Fruit fly (Drosophila melanogaster) whole organism, embryonic: ENCODE data around the gene Gr93d.

Experiments used
- CG11723 ChIP-seq: fragments of 200-800 bp; sonication (Bioruptor generic); optimal IDR thresholded peaks from 2 replicates; lab custom pipeline; 2017; ENCODE audit warnings: missing biosample characterization, mild to moderate bottlenecking, missing genetic modification characterization
- CG17829 ChIP-seq: fragments of 200-800 bp; optimal IDR thresholded peaks from 2 replicates; lab custom pipeline; 2019; ENCODE audit warnings: missing biosample characterization, mild to moderate bottlenecking, missing genetic modification characterization, moderate library complexity
- CG2678 ChIP-seq: fragments of 200-800 bp; sonication (Bioruptor generic); optimal IDR thresholded peaks from 3 replicates; lab custom pipeline; 2019; ENCODE audit warnings: missing biosample characterization, mild to moderate bottlenecking, missing genetic modification characterization, moderate library complexity
- CG2712 ChIP-seq: fragments of 200-800 bp; optimal IDR thresholded peaks from 3 replicates; lab custom pipeline; 2019; ENCODE audit warnings: missing biosample characterization, mild to moderate bottlenecking, missing genetic modification characterization, moderate library complexity
- CG3281 ChIP-seq: fragments of 200-800 bp; sonication (Bioruptor generic); optimal IDR thresholded peaks from 3 replicates; lab custom pipeline; 2017; ENCODE audit warnings: missing biosample characterization, mild to moderate bottlenecking, missing genetic modification characterization
- CG4820 ChIP-seq: fragments of 200-800 bp; sonication (Bioruptor generic); optimal IDR thresholded peaks from 3 replicates; lab custom pipeline; 2016; ENCODE audit warnings: missing biosample characterization, missing genetic modification characterization
- CG5245 ChIP-seq: fragments of 200-800 bp; sonication (Bioruptor generic); optimal IDR thresholded peaks from 3 replicates; lab custom pipeline; 2016; ENCODE audit warnings: missing biosample characterization, missing genetic modification characterization
- CG6254 ChIP-seq: fragments of 200-800 bp; sonication (Bioruptor generic); optimal IDR thresholded peaks from 3 replicates; lab custom pipeline; 2017; ENCODE audit warnings: mild to moderate bottlenecking, missing biosample characterization, missing genetic modification reagents, missing genetic modification characterization
- CG7357 ChIP-seq: fragments of 200-800 bp; sonication (Bioruptor generic); IDR thresholded peaks from 3 replicates; pipeline ENCODE4 v1.3.6; 2022; ENCODE audit warnings: missing biosample characterization, missing genetic modification characterization
- CG7556 ChIP-seq: fragments of 200-800 bp; sonication (Bioruptor generic); optimal IDR thresholded peaks from 2 replicates; lab custom pipeline; 2017; ENCODE audit warnings: missing biosample characterization, mild to moderate bottlenecking, missing genetic modification characterization
- CG7928 ChIP-seq: fragments of 200-800 bp; sonication (Bioruptor generic); optimal IDR thresholded peaks from 2 replicates; lab custom pipeline; 2017; ENCODE audit warnings: missing biosample characterization, mild to moderate bottlenecking, missing genetic modification characterization
- CG7963 ChIP-seq: fragments of 200-800 bp; sonication (Bioruptor generic); IDR thresholded peaks from 3 replicates; pipeline ENCODE4 v1.3.6; 2022; ENCODE audit warnings: missing biosample characterization, missing genetic modification characterization; ENCODE audit not compliant: partially characterized antibody
- CG9437 ChIP-seq: fragments of 200-800 bp; sonication (Bioruptor generic); optimal IDR thresholded peaks from 2 replicates; lab custom pipeline; 2018; ENCODE audit warnings: missing biosample characterization, mild to moderate bottlenecking, missing genetic modification characterization
- CG9609 ChIP-seq: fragments of 200-800 bp; sonication (Bioruptor generic); optimal IDR thresholded peaks from 3 replicates; lab custom pipeline; 2016; ENCODE audit warnings: missing biosample characterization, missing genetic modification characterization
- CG9727 ChIP-seq: fragments of 200-800 bp; sonication (Bioruptor generic); optimal IDR thresholded peaks from 3 replicates; lab custom pipeline; 2017; ENCODE audit warnings: missing biosample characterization, mild to moderate bottlenecking, missing genetic modification characterization
- CG9817 ChIP-seq: fragments of 200-800 bp; sonication (Bioruptor generic); optimal IDR thresholded peaks from 2 replicates; lab custom pipeline; 2018; ENCODE audit warnings: missing biosample characterization, mild to moderate bottlenecking, missing genetic modification characterization, moderate library complexity
- D ChIP-seq, 2 experiments: fragments of 200-800 bp in 1 of 2; fragments of >200 bp in 1 of 2; sonication (Bioruptor generic) in 1 of 2; optimal IDR thresholded peaks; 2 replicates in 1 of 2; 3 replicates in 1 of 2; lab custom pipeline; 2017; ENCODE audit warnings: mild to moderate bottlenecking in 1 of 2, missing biosample characterization in 1 of 2, missing genetic modification characterization in 1 of 2, missing genetic modification reagents in 1 of 2
- E2f1 ChIP-seq: fragments of 200-800 bp; sonication (Bioruptor generic); IDR thresholded peaks from 2 replicates; pipeline ENCODE4 v1.3.6; 2022; ENCODE audit warnings: missing biosample characterization, missing genetic modification characterization
- ERR ChIP-seq: fragments of 200-800 bp; sonication (Bioruptor generic); optimal IDR thresholded peaks from 2 replicates; lab custom pipeline; 2016; ENCODE audit warnings: missing biosample characterization, missing genetic modification characterization
- Eip74EF ChIP-seq, 2 experiments: fragments of 200-800 bp in 1 of 2; fragments of >200 bp in 1 of 2; sonication (Bioruptor generic) in 1 of 2; optimal IDR thresholded peaks; 2 replicates each; lab custom pipeline; 2017 to 2019; ENCODE audit warnings: missing biosample characterization in 2 of 2, missing genetic modification characterization in 2 of 2, mild to moderate bottlenecking in 1 of 2, moderate library complexity in 1 of 2
- HHEX ChIP-seq: fragments of 200-800 bp; sonication (Bioruptor generic); optimal IDR thresholded peaks from 3 replicates; lab custom pipeline; 2017; ENCODE audit warnings: missing biosample characterization, mild to moderate bottlenecking, missing genetic modification characterization, missing genetic modification reagents
- Hmx ChIP-seq: fragments of 200-800 bp; sonication (Bioruptor generic); optimal IDR thresholded peaks from 2 replicates; lab custom pipeline; 2016; ENCODE audit warnings: missing biosample characterization, missing genetic modification characterization
- Hr51 ChIP-seq, 2 experiments: fragments of 200-800 bp; sonication (Bioruptor generic); optimal IDR thresholded peaks; 2 replicates in 1 of 2; 3 replicates in 1 of 2; lab custom pipeline; 2016 to 2018; ENCODE audit warnings: missing biosample characterization in 2 of 2, missing genetic modification characterization in 2 of 2, mild to moderate bottlenecking in 1 of 2, moderate library complexity in 1 of 2
- Med ChIP-seq: fragments of 200-800 bp; sonication (Bioruptor generic); peaks from one replicate; lab custom pipeline; 2016; ENCODE audit warnings: missing biosample characterization, missing genetic modification characterization, mild to moderate bottlenecking, inconsistent platforms, moderate library complexity
- NC2α ChIP-seq: fragments of 200-800 bp; sonication (Bioruptor generic); optimal IDR thresholded peaks from 2 replicates; lab custom pipeline; 2016; ENCODE audit warnings: missing biosample characterization, missing genetic modification characterization
- Pdp1 ChIP-seq, 2 experiments: fragments of 200-800 bp; sonication (Bioruptor generic); optimal IDR thresholded peaks; 3 replicates each; lab custom pipeline; 2016; ENCODE audit warnings: missing biosample characterization in 2 of 2, missing genetic modification characterization in 2 of 2, mild to moderate bottlenecking in 1 of 2, moderate library complexity in 1 of 2
- Ptx1 ChIP-seq: fragments of 200-800 bp; sonication (Bioruptor generic); IDR thresholded peaks from 2 replicates; pipeline ENCODE4 v1.3.6; 2022; ENCODE audit warnings: missing biosample characterization, missing genetic modification characterization
- Side ChIP-seq: fragments of 200-800 bp; sonication (Bioruptor generic); optimal IDR thresholded peaks from 2 replicates; lab custom pipeline; 2016; ENCODE audit warnings: missing biosample characterization, missing genetic modification characterization
- Sox102F ChIP-seq: fragments of 200-800 bp; sonication (Bioruptor generic); optimal IDR thresholded peaks from 2 replicates; lab custom pipeline; 2018; ENCODE audit warnings: missing biosample characterization, mild to moderate bottlenecking, missing genetic modification characterization, moderate library complexity
- Spps ChIP-seq: fragments of 200-800 bp; sonication (Bioruptor generic); optimal IDR thresholded peaks from 2 replicates; lab custom pipeline; 2018; ENCODE audit warnings: missing biosample characterization, mild to moderate bottlenecking, missing genetic modification characterization
- Ssrp ChIP-seq: fragments of 200-800 bp; sonication (Bioruptor generic); optimal IDR thresholded peaks from 2 replicates; lab custom pipeline; 2018; ENCODE audit warnings: missing biosample characterization, mild to moderate bottlenecking, missing genetic modification characterization, moderate library complexity
- Xrp1 ChIP-seq: fragments of 200-800 bp; sonication (Bioruptor generic); IDR thresholded peaks from 2 replicates; pipeline ENCODE4 v1.3.6; 2022; ENCODE audit warnings: missing biosample characterization, missing genetic modification characterization
- az2 ChIP-seq: fragments of 200-800 bp; sonication (Bioruptor generic); optimal IDR thresholded peaks from 3 replicates; lab custom pipeline; 2016; ENCODE audit warnings: missing biosample characterization, missing genetic modification characterization
- ci ChIP-seq: fragments of 200-800 bp; sonication (Bioruptor generic); IDR thresholded peaks from 3 replicates; pipeline ENCODE4 v1.3.6; 2022; ENCODE audit warnings: missing biosample characterization, missing genetic modification characterization
- dimm ChIP-seq: fragments of 200-800 bp; sonication (Bioruptor generic); IDR thresholded peaks from 2 replicates; pipeline ENCODE4 v1.3.6; 2022; ENCODE audit warnings: missing biosample characterization, missing genetic modification characterization
- gsb-n ChIP-seq: fragments of 200-800 bp; sonication (Bioruptor generic); optimal IDR thresholded peaks from 3 replicates; lab custom pipeline; 2018; ENCODE audit warnings: missing biosample characterization, mild to moderate bottlenecking, missing genetic modification characterization
- ind ChIP-seq: fragments of 200-800 bp; sonication (Bioruptor generic); optimal IDR thresholded peaks from 3 replicates; lab custom pipeline; 2016; ENCODE audit warnings: missing biosample characterization, missing genetic modification characterization
- lbe ChIP-seq: fragments of 200-800 bp; sonication (Bioruptor generic); optimal IDR thresholded peaks from 2 replicates; lab custom pipeline; 2016; ENCODE audit warnings: missing biosample characterization, mild to moderate bottlenecking, missing genetic modification characterization
- maf-S ChIP-seq: fragments of 200-800 bp; sonication (Bioruptor generic); optimal IDR thresholded peaks from 2 replicates; lab custom pipeline; 2016; ENCODE audit warnings: missing biosample characterization, missing genetic modification characterization
- nerfin-1 ChIP-seq: fragments of 200-800 bp; sonication (Bioruptor generic); optimal IDR thresholded peaks from 3 replicates; lab custom pipeline; 2019; ENCODE audit warnings: missing biosample characterization, mild to moderate bottlenecking, missing genetic modification characterization, moderate library complexity
- onecut ChIP-seq: fragments of 200-800 bp; sonication (Bioruptor generic); IDR thresholded peaks from 2 replicates; pipeline ENCODE4 v1.3.6; 2022; ENCODE audit warnings: missing biosample characterization, missing genetic modification characterization
- phol ChIP-seq: fragments of 200-800 bp; sonication (Bioruptor generic); optimal IDR thresholded peaks from 3 replicates; lab custom pipeline; 2018; ENCODE audit warnings: missing biosample characterization, mild to moderate bottlenecking, missing genetic modification characterization, moderate library complexity
- pnt ChIP-seq: fragments of 200-800 bp; sonication (Bioruptor generic); optimal IDR thresholded peaks from 3 replicates; lab custom pipeline; 2016; ENCODE audit warnings: missing biosample characterization, missing genetic modification characterization
- schlank ChIP-seq: fragments of 200-800 bp; sonication (Bioruptor generic); optimal IDR thresholded peaks from 2 replicates; lab custom pipeline; 2018; ENCODE audit warnings: missing biosample characterization, mild to moderate bottlenecking, missing genetic modification characterization
- sens ChIP-seq: fragments of 200-800 bp; sonication (Bioruptor generic); peaks from one replicate; lab custom pipeline; 2016; ENCODE audit warnings: missing biosample characterization, missing genetic modification characterization
- sens-2 ChIP-seq: fragments of 200-800 bp; sonication (Bioruptor generic); IDR thresholded peaks from 2 replicates; pipeline ENCODE4 v1.3.6; 2022; ENCODE audit warnings: missing biosample characterization, missing genetic modification characterization
- shn ChIP-seq: fragments of 200-800 bp; sonication (Bioruptor generic); optimal IDR thresholded peaks from 3 replicates; lab custom pipeline; 2016; ENCODE audit warnings: missing biosample characterization, missing genetic modification characterization
- so ChIP-seq: fragments of 200-800 bp; sonication (Bioruptor generic); IDR thresholded peaks from 3 replicates; pipeline ENCODE4 v1.3.6; 2022; ENCODE audit warnings: missing biosample characterization, missing genetic modification characterization
- tin ChIP-seq: fragments of 200-800 bp; sonication (Bioruptor generic); optimal IDR thresholded peaks from 3 replicates; lab custom pipeline; 2016; ENCODE audit warnings: missing biosample characterization, missing genetic modification characterization
- vfl ChIP-seq: fragments of 200-800 bp; sonication (Bioruptor generic); optimal IDR thresholded peaks from 2 replicates; lab custom pipeline; 2016; ENCODE audit warnings: missing biosample characterization, missing genetic modification characterization

Gene Gr93d

DNA sequence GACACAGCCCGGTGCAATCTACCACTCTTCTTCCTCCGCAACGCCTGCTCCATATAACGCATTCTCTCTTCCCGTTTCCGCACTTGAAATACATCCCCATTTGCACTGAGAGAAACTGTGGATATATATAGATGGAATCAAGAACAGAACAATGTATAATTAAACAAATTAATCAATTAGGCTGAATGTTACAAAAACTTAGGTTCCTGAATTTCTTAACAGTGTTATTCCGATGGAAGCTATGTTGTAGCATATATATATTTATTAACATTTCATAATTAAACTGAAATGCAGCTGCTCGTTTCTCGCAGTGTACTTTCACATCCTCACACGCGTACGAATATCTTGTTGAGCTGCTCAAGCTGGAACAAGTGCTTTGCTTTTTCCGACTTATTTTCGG is 13.1 kb upstream of the Gr93d start (continued):
- TF ChIP-seq onecut (GFP tag; lab: Robert Waterston, UW) (peak; percentile 33), schlank (tag; lab: Kevin White, UChicago) (no peak), HHEX (GFP tag; lab: Kevin White, UChicago) (peak; percentile 8), CG7357 (0 out of 3 replicates have a peak, but pooled peaks have one; percentile 45), nerfin-1 (tag; lab: Kevin White, UChicago) (peak; percentile 46), D (optimal IDR thresholded peaks at IDR 0.05; lab: Kevin White, UChicago) (no peak), D (GFP tag; optimal IDR thresholded peaks at IDR 0.05; lab: Kevin White, UChicago) (peak; percentile 55), Med (GFP tag; lab: Kevin White, UChicago) (peak; percentile 44), Pdp1 (GFP tag; optimal IDR thresholded peaks at IDR 0.05; lab: Kevin White, UChicago) (peak; percentile 12 to 34), CG4820 (GFP tag; lab: Kevin White, UChicago) (peak; percentile 2), Sox102F (GFP tag; lab: Kevin White, UChicago) (peak; percentile 57), so (GFP tag; lab: Robert Waterston, UW) (peak; percentile 35; the same call in 1 of the 3 replicates), CG9437 (GFP tag; lab: Kevin White, UChicago) (peak; percentile 40), lbe (GFP tag; lab: Kevin White, UChicago) (peak; percentile 87), shn (GFP tag; lab: Kevin White, UChicago) (peak; percentile 5), Hmx (GFP tag; lab: Kevin White, UChicago) (no peak), Eip74EF (GFP tag; optimal IDR thresholded peaks at IDR 0.05; lab: Kevin White, UChicago) (peak in 1 of 2 experiments; percentile 37), CG7963 (GFP tag; lab: Robert Waterston, UW) (no peak), tin (GFP tag; lab: Kevin White, UChicago) (peak; percentile 51), CG9609 (GFP tag; lab: Kevin White, UChicago) (peak; percentile 23), CG2712 (tag; lab: Kevin White, UChicago) (peak; percentile 80), Spps (tag; lab: Kevin White, UChicago) (peak; percentile 37), Xrp1 (GFP tag; lab: Robert Waterston, UW) (peak; percentile 76), CG9817 (tag; lab: Kevin White, UChicago) (peak; percentile 16), E2f1 (peak; percentile 39; the same call in 1 of the 2 replicates), gsb-n (tag; lab: Kevin White, UChicago) (peak; percentile 72), phol (tag; lab: Kevin White, UChicago) (peak; percentile 63), CG6254 (GFP tag; lab: Kevin White, UChicago) (peak; percentile 40), vfl (no peak), CG2678 (tag; lab: Kevin White, UChicago) (peak; percentile 49), CG3281 (GFP tag; lab: Kevin White, UChicago) (no peak), CG11723 (GFP tag; lab: Kevin White, UChicago) (peak; percentile 9), Ssrp (tag; lab: Kevin White, UChicago) (peak; percentile 63), ERR (GFP tag; lab: Kevin White, UChicago) (no peak), sens-2 (peak; percentile 71), pnt (GFP tag; lab: Kevin White, UChicago) (peak; percentile 4), maf-S (GFP tag; lab: Kevin White, UChicago) (no peak), CG7556 (GFP tag; lab: Kevin White, UChicago) (peak; percentile 30), Side (GFP tag; lab: Kevin White, UChicago) (peak; percentile 21), Hr51 (GFP tag; optimal IDR thresholded peaks at IDR 0.05; lab: Kevin White, UChicago) (peak; percentile 9 to 35), az2 (GFP tag; lab: Kevin White, UChicago) (peak; percentile 60), NC2α (no peak), sens (GFP tag; lab: Kevin White, UChicago) (peak; percentile 91), CG7928 (GFP tag; lab: Kevin White, UChicago) (no peak), CG9727 (GFP tag; lab: Kevin White, UChicago) (peak; percentile 63), ind (GFP tag; lab: Kevin White, UChicago) (peak; percentile 1), CG17829 (tag; lab: Kevin White, UChicago) (peak; percentile 79), dimm (GFP tag; lab: Robert Waterston, UW) (no peak), Ptx1 (GFP tag; lab: Robert Waterston, UW) (peak; percentile 42; the same call in 1 of the 2 replicates), ci (GFP tag; lab: Robert Waterston, UW) (peak; percentile 57; the same call in 2 of the 3 replicates), CG5245 (peak; percentile 8)
